Fruit fly (Drosophila melanogaster): ENCODE results near the gene sd.

Gene sd

dm6 chrX:15811666-15812614, 7.8 kb downstream of the sd start (continued):
- TF ChIP-seq chm (GFP tag; IDR thresholded peaks at IDR 0.05) (peak; percentile 26; the same call in 1 of the 2 replicates), hkb (optimal IDR thresholded peaks at IDR 0.05) (no peak), hkb (GFP tag; IDR thresholded peaks at IDR 0.05) (no peak), CG17385 (GFP tag; optimal IDR thresholded peaks at IDR 0.05) (peak; percentile 70), salm (tag; optimal IDR thresholded peaks at IDR 0.05) (no peak), CG17802 (tag; optimal IDR thresholded peaks at IDR 0.05) (no peak), lola (GFP tag; optimal IDR thresholded peaks at IDR 0.05) (peak in 1 of 3 experiments; percentile 61), peb (GFP tag; IDR thresholded peaks at IDR 0.05) (no peak), Vsx1 (GFP tag; optimal IDR thresholded peaks at IDR 0.05) (no peak), CG1792 (GFP tag; optimal IDR thresholded peaks at IDR 0.05) (no peak), prd (optimal IDR thresholded peaks at IDR 0.05) (no peak), prd (GFP tag; IDR thresholded peaks at IDR 0.05) (0 out of 3 replicates have a peak, but pooled peaks have one; percentile 16), CG10147 (GFP tag; optimal IDR thresholded peaks at IDR 0.05) (no peak), Mad (GFP tag; optimal IDR thresholded peaks at IDR 0.05) (no peak), sr (GFP tag; IDR thresholded peaks at IDR 0.05) (peak; percentile 82), CrebB (tag; optimal IDR thresholded peaks at IDR 0.05) (no peak), aop (GFP tag; IDR thresholded peaks at IDR 0.05) (no peak), toy (GFP tag; IDR thresholded peaks at IDR 0.05) (no peak), ewg (GFP tag; optimal IDR thresholded peaks at IDR 0.05) (peak; percentile 11), H15 (GFP tag; IDR thresholded peaks at IDR 0.05) (no peak), disco-r (GFP tag; optimal IDR thresholded peaks at IDR 0.05) (no peak), cwo (GFP tag; optimal IDR thresholded peaks at IDR 0.05) (no peak), CG2199 (GFP tag; IDR thresholded peaks at IDR 0.05) (0 out of 3 replicates have a peak, but pooled peaks have one; percentile 23), MTF-1 (GFP tag; optimal IDR thresholded peaks at IDR 0.05; ENCODE audit: borderline replicate concordance) (no peak), dimm (GFP tag; IDR thresholded peaks at IDR 0.05) (no peak), Rfx (GFP tag; IDR thresholded peaks at IDR 0.05) (peak; percentile 51), Lpt (GFP tag; optimal IDR thresholded peaks at IDR 0.05) (no peak), CG18476 (GFP tag; optimal IDR thresholded peaks at IDR 0.05) (no peak), CG17361 (GFP tag; IDR thresholded peaks at IDR 0.05) (no peak), lbe (GFP tag; optimal IDR thresholded peaks at IDR 0.05) (peak; percentile 48), Tbp (GFP tag; optimal IDR thresholded peaks at IDR 0.05) (no peak), CG14710 (tag; optimal IDR thresholded peaks at IDR 0.05) (peak; percentile 10), ken (GFP tag; IDR thresholded peaks at IDR 0.05) (no peak), zen2 (GFP tag; IDR thresholded peaks at IDR 0.05; ENCODE audit: partially characterized antibody) (peak; percentile 45; the same call in 2 of the 3 replicates), CG30403 (GFP tag; optimal IDR thresholded peaks at IDR 0.05) (no peak), CG6175 (GFP tag; IDR thresholded peaks at IDR 0.05) (peak; percentile 95), sob (GFP tag; IDR thresholded peaks at IDR 0.05) (no peak), CG11093 (GFP tag; IDR thresholded peaks at IDR 0.05) (no peak), nerfin-1 (tag; optimal IDR thresholded peaks at IDR 0.05) (no peak), CG7928 (GFP tag; optimal IDR thresholded peaks at IDR 0.05) (no peak), Fer1 (GFP tag; optimal IDR thresholded peaks at IDR 0.05) (peak; percentile 12), cas (GFP tag; IDR thresholded peaks at IDR 0.05) (no peak), Doc2 (GFP tag; IDR thresholded peaks at IDR 0.05) (no peak), CG14014 (GFP tag; IDR thresholded peaks at IDR 0.05) (peak; percentile 18; the same call in 1 of the 2 replicates), Hr78 (GFP tag; optimal IDR thresholded peaks at IDR 0.05) (peak in 1 of 2 experiments; percentile 21), CG8388 (GFP tag; optimal IDR thresholded peaks at IDR 0.05) (no peak), vvl (GFP tag; IDR thresholded peaks at IDR 0.05) (no peak), CG10431 (GFP tag; optimal IDR thresholded peaks at IDR 0.05) (peak; percentile 76), tin (GFP tag; optimal IDR thresholded peaks at IDR 0.05) (no peak)
